Worm (Caenorhabditis elegans): Measurements from ENCODE around the gene ZK1248.15.

DNA sequence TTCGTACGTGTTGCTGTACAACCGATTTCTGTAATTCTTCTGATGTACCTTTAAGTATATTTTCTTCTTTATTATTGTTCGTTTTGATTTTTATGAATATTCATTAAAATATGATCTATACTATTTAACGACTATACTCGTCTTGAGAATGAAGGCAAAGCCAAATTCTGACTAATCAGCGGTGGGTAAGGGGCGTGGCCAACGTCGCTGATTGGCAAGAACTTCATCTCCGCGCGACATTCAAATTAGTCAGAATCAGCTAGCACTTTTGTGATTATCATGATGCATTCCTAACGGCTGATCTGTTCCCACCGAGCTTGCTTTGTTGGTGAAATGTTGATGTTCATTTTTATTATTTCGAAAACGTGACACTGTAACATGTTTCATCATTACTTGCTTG lies 28.6 kb upstream of the ZK1248.15 start:
- no peak for TF ChIP-seq ama-1 (optimal IDR thresholded peaks at IDR 0.05)
- TF ChIP-seq elt-3 (tag; optimal IDR thresholded peaks at IDR 0.05): no peak
- TF ChIP-seq alr-1 (tag; optimal IDR thresholded peaks at IDR 0.05): no peak
- TF ChIP-seq lin-13 (GFP tag; optimal IDR thresholded peaks at IDR 0.05): no peak
